Fruit fly (Drosophila melanogaster) whole organism, embryonic: Measurements from ENCODE around the gene Rcd2.

Experiments used
- Asciz ChIP-seq: fragments of 200-800 bp; sonication (Bioruptor generic); optimal IDR thresholded peaks from 2 replicates; lab custom pipeline; 2017; ENCODE audit warnings: missing biosample characterization, mild to moderate bottlenecking, missing genetic modification characterization, missing genetic modification reagents
- Atf-2 ChIP-seq: fragments of 200-800 bp; sonication (Bioruptor generic); optimal IDR thresholded peaks from 2 replicates; lab custom pipeline; 2016; ENCODE audit warnings: missing biosample characterization, missing genetic modification characterization
- Bgb ChIP-seq: fragments of 200-800 bp; sonication (Bioruptor generic); IDR thresholded peaks from 2 replicates; pipeline ENCODE4 v1.3.6; 2022; ENCODE audit warnings: missing biosample characterization, missing genetic modification characterization; ENCODE audit not compliant: partially characterized antibody
- CG1233 ChIP-seq: fragments of 200-800 bp; sonication (Bioruptor generic); optimal IDR thresholded peaks from 4 replicates; lab custom pipeline; 2018; ENCODE audit warnings: missing biosample characterization, mild to moderate bottlenecking, missing genetic modification characterization
- CG12659 ChIP-seq: fragments of 200-800 bp; sonication (Bioruptor generic); optimal IDR thresholded peaks from 3 replicates; lab custom pipeline; 2017; ENCODE audit warnings: mild to moderate bottlenecking, missing biosample characterization, missing genetic modification reagents, missing genetic modification characterization
- CG1603 ChIP-seq: fragments of 200-800 bp; sonication (Bioruptor generic); optimal IDR thresholded peaks from 2 replicates; lab custom pipeline; 2019; ENCODE audit warnings: missing biosample characterization, mild to moderate bottlenecking, missing genetic modification characterization, moderate library complexity
- CG18619 ChIP-seq: fragments of 200-800 bp; sonication (Bioruptor generic); optimal IDR thresholded peaks from 3 replicates; lab custom pipeline; 2017; ENCODE audit warnings: missing biosample characterization, mild to moderate bottlenecking, missing genetic modification characterization
- CG2129 ChIP-seq: fragments of 200-800 bp; sonication (Bioruptor generic); IDR thresholded peaks from 2 replicates; pipeline ENCODE4 v1.3.6; 2022; ENCODE audit warnings: missing biosample characterization, missing genetic modification characterization; ENCODE audit not compliant: partially characterized antibody
- CG30403 ChIP-seq: fragments of 200-800 bp; sonication (Bioruptor generic); optimal IDR thresholded peaks from 3 replicates; lab custom pipeline; 2016; ENCODE audit warnings: missing biosample characterization, missing genetic modification characterization
- CG3065 ChIP-seq: fragments of 200-800 bp; sonication (Bioruptor generic); optimal IDR thresholded peaks from 2 replicates; lab custom pipeline; 2016; ENCODE audit warnings: missing biosample characterization, missing genetic modification characterization
- CG4282 ChIP-seq: fragments of 200-800 bp; sonication (Bioruptor generic); optimal IDR thresholded peaks from 2 replicates; lab custom pipeline; 2016; ENCODE audit warnings: missing biosample characterization, missing genetic modification characterization
- CG4707 ChIP-seq: fragments of 200-800 bp; sonication (Bioruptor generic); optimal IDR thresholded peaks from 2 replicates; lab custom pipeline; 2018; ENCODE audit warnings: missing biosample characterization, mild to moderate bottlenecking, missing genetic modification characterization, moderate library complexity
- CG6272 ChIP-seq: fragments of 200-800 bp; sonication (Bioruptor generic); IDR thresholded peaks from 2 replicates; pipeline ENCODE4 v1.3.6; 2022; ENCODE audit warnings: missing biosample characterization, missing genetic modification characterization
- CG6683 ChIP-seq: fragments of 200-800 bp; sonication (Bioruptor generic); optimal IDR thresholded peaks from 2 replicates; lab custom pipeline; 2017; ENCODE audit warnings: missing biosample characterization, mild to moderate bottlenecking, missing genetic modification characterization, missing genetic modification reagents
- CG7839 ChIP-seq: fragments of 200-800 bp; sonication (Bioruptor generic); optimal IDR thresholded peaks from 3 replicates; lab custom pipeline; 2018; ENCODE audit warnings: missing biosample characterization, mild to moderate bottlenecking, missing genetic modification characterization, moderate library complexity
- CG7928 ChIP-seq: fragments of 200-800 bp; sonication (Bioruptor generic); optimal IDR thresholded peaks from 2 replicates; lab custom pipeline; 2017; ENCODE audit warnings: missing biosample characterization, mild to moderate bottlenecking, missing genetic modification characterization
- CG8388 ChIP-seq: fragments of 200-800 bp; sonication (Bioruptor generic); optimal IDR thresholded peaks from 2 replicates; lab custom pipeline; 2019; ENCODE audit warnings: missing biosample characterization, mild to moderate bottlenecking, missing genetic modification characterization, moderate library complexity
- CG9609 ChIP-seq: fragments of 200-800 bp; sonication (Bioruptor generic); optimal IDR thresholded peaks from 3 replicates; lab custom pipeline; 2016; ENCODE audit warnings: missing biosample characterization, missing genetic modification characterization
- CG9932 ChIP-seq: fragments of 200-800 bp; sonication (Bioruptor generic); IDR thresholded peaks from 2 replicates; pipeline ENCODE4 v1.3.6; 2022; ENCODE audit warnings: missing biosample characterization, missing genetic modification characterization
- D19A ChIP-seq: fragments of 200-800 bp; optimal IDR thresholded peaks from 3 replicates; lab custom pipeline; 2019; ENCODE audit warnings: missing biosample characterization, mild to moderate bottlenecking, missing genetic modification characterization, moderate library complexity
- Dll ChIP-seq: fragments of 200-800 bp; sonication (Bioruptor generic); IDR thresholded peaks from 4 replicates; pipeline ENCODE4 v1.3.6; 2022; ENCODE audit warnings: missing biosample characterization, missing genetic modification characterization; ENCODE audit not compliant: partially characterized antibody
- Drgx ChIP-seq: fragments of 200-800 bp; sonication (Bioruptor generic); IDR thresholded peaks from 2 replicates; pipeline ENCODE4 v1.3.6; 2022; ENCODE audit warnings: missing biosample characterization, missing genetic modification characterization
- Elba2 ChIP-seq: fragments of 200-800 bp; sonication (Bioruptor generic); optimal IDR thresholded peaks from 3 replicates; lab custom pipeline; 2016; ENCODE audit warnings: missing biosample characterization, missing genetic modification characterization
- Ets97D ChIP-seq: fragments of 200-800 bp; sonication (Bioruptor generic); optimal IDR thresholded peaks from 3 replicates; lab custom pipeline; 2016; ENCODE audit warnings: missing biosample characterization, missing genetic modification characterization
- Hr51 ChIP-seq, 2 experiments: fragments of 200-800 bp; sonication (Bioruptor generic); optimal IDR thresholded peaks; 2 replicates in 1 of 2; 3 replicates in 1 of 2; lab custom pipeline; 2016 to 2018; ENCODE audit warnings: missing biosample characterization in 2 of 2, missing genetic modification characterization in 2 of 2, mild to moderate bottlenecking in 1 of 2, moderate library complexity in 1 of 2
- MESR4 ChIP-seq: fragments of 200-800 bp; sonication (Bioruptor generic); optimal IDR thresholded peaks from 2 replicates; lab custom pipeline; 2018; ENCODE audit warnings: missing biosample characterization, mild to moderate bottlenecking, missing genetic modification characterization, moderate library complexity
- Max ChIP-seq: fragments of 200-800 bp; sonication (Bioruptor generic); optimal IDR thresholded peaks from 2 replicates; lab custom pipeline; 2016; ENCODE audit warnings: missing biosample characterization, mild to moderate bottlenecking, missing genetic modification characterization
- Med ChIP-seq: fragments of 200-800 bp; sonication (Bioruptor generic); peaks from one replicate; lab custom pipeline; 2016; ENCODE audit warnings: missing biosample characterization, missing genetic modification characterization, mild to moderate bottlenecking, inconsistent platforms, moderate library complexity
- Mrtf ChIP-seq: fragments of 200-800 bp; sonication (Bioruptor generic); IDR thresholded peaks from 3 replicates; pipeline ENCODE4 v1.3.6; 2022; ENCODE audit warnings: missing biosample characterization, missing genetic modification characterization
- PHDP ChIP-seq: fragments of 200-800 bp; sonication (Bioruptor generic); optimal IDR thresholded peaks from 3 replicates; lab custom pipeline; 2018; ENCODE audit warnings: missing biosample characterization, mild to moderate bottlenecking, missing genetic modification characterization, moderate library complexity
- Stat92E ChIP-seq, 3 experiments: fragments of >200 bp in 2 of 3; fragments of 200-800 bp in 1 of 3; sonication (Bioruptor generic) in 1 of 3; optimal IDR thresholded peaks; 2 replicates each; lab custom pipeline; 2017 to 2019; ENCODE audit warnings: missing biosample characterization in 3 of 3, missing genetic modification characterization in 3 of 3, mild to moderate bottlenecking in 1 of 3, moderate library complexity in 1 of 3
- bbx ChIP-seq: fragments of 200-800 bp; sonication (Bioruptor generic); IDR thresholded peaks from 2 replicates; pipeline ENCODE4 v1.3.6; 2022; ENCODE audit warnings: missing biosample characterization, missing genetic modification characterization; ENCODE audit not compliant: partially characterized antibody
- caup ChIP-seq: fragments of 200-800 bp; sonication (Bioruptor generic); optimal IDR thresholded peaks from 3 replicates; lab custom pipeline; 2017; ENCODE audit warnings: missing biosample characterization, mild to moderate bottlenecking, missing genetic modification characterization, moderate library complexity; ENCODE audit not compliant: severe bottlenecking
- da ChIP-seq: fragments of 200-800 bp; sonication (Bioruptor generic); optimal IDR thresholded peaks from 2 replicates; lab custom pipeline; 2016; ENCODE audit warnings: missing biosample characterization, missing genetic modification characterization
- dimm ChIP-seq: fragments of 200-800 bp; sonication (Bioruptor generic); IDR thresholded peaks from 2 replicates; pipeline ENCODE4 v1.3.6; 2022; ENCODE audit warnings: missing biosample characterization, missing genetic modification characterization
- fd96Cb ChIP-seq: fragments of 200-800 bp; sonication (Bioruptor generic); optimal IDR thresholded peaks from 2 replicates; lab custom pipeline; 2018; ENCODE audit warnings: missing biosample characterization, mild to moderate bottlenecking, missing genetic modification characterization, moderate library complexity
- hb ChIP-seq: fragments of 200-800 bp; sonication (Bioruptor generic); IDR thresholded peaks from 3 replicates; pipeline ENCODE4 v1.3.6; 2022; ENCODE audit warnings: missing biosample characterization, missing genetic modification characterization; ENCODE audit not compliant: partially characterized antibody
- kah ChIP-seq: fragments of 200-800 bp; sonication (Bioruptor generic); optimal IDR thresholded peaks from 2 replicates; lab custom pipeline; 2018; ENCODE audit warnings: missing biosample characterization, mild to moderate bottlenecking, missing genetic modification characterization
- lbe ChIP-seq: fragments of 200-800 bp; sonication (Bioruptor generic); optimal IDR thresholded peaks from 2 replicates; lab custom pipeline; 2016; ENCODE audit warnings: missing biosample characterization, mild to moderate bottlenecking, missing genetic modification characterization
- lilli ChIP-seq: fragments of 200-800 bp; sonication (Bioruptor generic); optimal IDR thresholded peaks from 3 replicates; lab custom pipeline; 2016; ENCODE audit warnings: missing biosample characterization, missing genetic modification characterization
- mirr ChIP-seq: fragments of 200-800 bp; sonication (Bioruptor generic); optimal IDR thresholded peaks from 3 replicates; lab custom pipeline; 2018; ENCODE audit warnings: missing biosample characterization, mild to moderate bottlenecking, missing genetic modification characterization
- pho ChIP-seq: fragments of 200-800 bp; sonication (Bioruptor generic); optimal IDR thresholded peaks from 2 replicates; lab custom pipeline; 2016; ENCODE audit warnings: missing biosample characterization, missing genetic modification characterization
- ro ChIP-seq: fragments of 200-800 bp; sonication (Bioruptor generic); IDR thresholded peaks from 2 replicates; pipeline ENCODE4 v1.3.6; 2022; ENCODE audit warnings: missing biosample characterization, missing genetic modification characterization
- sens ChIP-seq: fragments of 200-800 bp; sonication (Bioruptor generic); peaks from one replicate; lab custom pipeline; 2016; ENCODE audit warnings: missing biosample characterization, missing genetic modification characterization
- sr ChIP-seq: fragments of 200-800 bp; sonication (Bioruptor generic); IDR thresholded peaks from 3 replicates; pipeline ENCODE4 v1.3.6; 2022; ENCODE audit warnings: missing biosample characterization, missing genetic modification characterization
- sug ChIP-seq: fragments of 200-800 bp; optimal IDR thresholded peaks from 2 replicates; lab custom pipeline; 2019; ENCODE audit warnings: missing biosample characterization, mild to moderate bottlenecking, missing genetic modification characterization, moderate library complexity
- tin ChIP-seq: fragments of 200-800 bp; sonication (Bioruptor generic); optimal IDR thresholded peaks from 3 replicates; lab custom pipeline; 2016; ENCODE audit warnings: missing biosample characterization, missing genetic modification characterization
- tna ChIP-seq: fragments of 200-800 bp; sonication (Bioruptor generic); IDR thresholded peaks from 2 replicates; pipeline ENCODE4 v1.3.6; 2022; ENCODE audit warnings: missing biosample characterization, missing genetic modification characterization; ENCODE audit not compliant: partially characterized antibody
- ttk ChIP-seq: fragments of 200-800 bp; sonication (Bioruptor generic); IDR thresholded peaks from 2 replicates; pipeline ENCODE4 v2.1.2; 2022; ENCODE audit warnings: missing biosample characterization, missing genetic modification characterization

Rcd2 gene

dm6 chr3L:20518805-20519503 lies 21.3 kb downstream of the Rcd2 start, which contains the start of gene BNIP3 (continued):
- TF ChIP-seq CG6272 (GFP tag; lab: Robert Waterston, UW) (no peak), CG12659 (GFP tag; lab: Kevin White, UChicago) (peak; percentile 53), Hr51 (GFP tag; optimal IDR thresholded peaks at IDR 0.05; lab: Kevin White, UChicago) (no peak), CG8388 (no peak), Atf-2 (GFP tag; lab: Kevin White, UChicago) (no peak), Med (GFP tag; lab: Kevin White, UChicago) (peak; percentile 51), sug (no peak), da (no peak), CG2129 (GFP tag; lab: Robert Waterston, UW) (no peak), Ets97D (GFP tag; lab: Kevin White, UChicago) (no peak), Mrtf (GFP tag; lab: Robert Waterston, UW) (no peak), lbe (GFP tag; lab: Kevin White, UChicago) (peak; percentile 12), CG4282 (GFP tag; lab: Kevin White, UChicago) (no peak), caup (no peak), fd96Cb (no peak), CG1603 (tag; lab: Kevin White, UChicago) (peak; percentile 61), CG9932 (GFP tag; lab: Robert Waterston, UW) (no peak), Max (no peak), pho (no peak), CG7839 (tag; lab: Kevin White, UChicago) (no peak), ttk (GFP tag; lab: Robert Waterston, UW) (no peak), ro (GFP tag; lab: Robert Waterston, UW) (no peak), hb (GFP tag; lab: Robert Waterston, UW) (no peak), lilli (no peak), Stat92E (GFP tag; optimal IDR thresholded peaks at IDR 0.05; lab: Kevin White, UChicago) (no peak), CG3065 (GFP tag; lab: Kevin White, UChicago) (no peak), CG1233 (GFP tag; lab: Kevin White, UChicago) (no peak), CG4707 (GFP tag; lab: Kevin White, UChicago) (no peak), CG9609 (GFP tag; lab: Kevin White, UChicago) (no peak), bbx (GFP tag; lab: Robert Waterston, UW) (peak; percentile 58), kah (no peak), Asciz (GFP tag; lab: Kevin White, UChicago) (no peak), tin (no peak), Elba2 (GFP tag; lab: Kevin White, UChicago) (no peak), PHDP (tag; lab: Kevin White, UChicago) (no peak), CG30403 (GFP tag; lab: Kevin White, UChicago) (no peak), tna (GFP tag; lab: Robert Waterston, UW) (no peak), CG6683 (GFP tag; lab: Kevin White, UChicago) (no peak), D19A (no peak), mirr (GFP tag; lab: Kevin White, UChicago) (peak; percentile 22), sens (GFP tag; lab: Kevin White, UChicago) (peak; percentile 46), MESR4 (GFP tag; lab: Kevin White, UChicago) (peak; percentile 84), Dll (GFP tag; lab: Robert Waterston, UW) (no peak), CG18619 (peak; percentile 27), Bgb (peak; percentile 36; the same call in 1 of the 2 replicates), dimm (GFP tag; lab: Robert Waterston, UW) (no peak), Drgx (GFP tag; lab: Robert Waterston, UW) (0 out of 2 replicates have a peak, but pooled peaks have one; percentile 2), sr (GFP tag; lab: Robert Waterston, UW) (no peak), CG7928 (GFP tag; lab: Kevin White, UChicago) (no peak)
